Worm (Caenorhabditis elegans) whole organism, mixed stage, embryonic: ENCODE data around the gene Y73F8A.36.

ENCODE experiments used
- blmp-1 ChIP-seq: fragments of 150-350 bp; optimal IDR thresholded peaks from 2 replicates; lab custom pipeline; 2014; ENCODE audit warnings: missing biosample characterization, missing genetic modification characterization
- elt-3 ChIP-seq: fragments of 150-350 bp; optimal IDR thresholded peaks from 2 replicates; lab custom pipeline; 2014; ENCODE audit warnings: missing biosample characterization, missing genetic modification characterization
- lsy-2 ChIP-seq: fragments of 150-350 bp; optimal IDR thresholded peaks from 2 replicates; lab custom pipeline; 2014; ENCODE audit warnings: missing biosample characterization, missing genetic modification characterization
- mep-1 ChIP-seq: fragments of 150-350 bp; optimal IDR thresholded peaks from 2 replicates; lab custom pipeline; 2017; ENCODE audit warnings: missing biosample characterization, missing genetic modification reagents, missing genetic modification characterization, inconsistent platforms
- nhr-237 ChIP-seq: fragments of 150-350 bp; optimal IDR thresholded peaks from 2 replicates; lab custom pipeline; 2014; ENCODE audit warnings: missing biosample characterization, missing genetic modification characterization
- pha-4 ChIP-seq: fragments of 150-350 bp; optimal IDR thresholded peaks from 2 replicates; lab custom pipeline; 2018; ENCODE audit warnings: missing biosample characterization, missing genetic modification reagents, missing genetic modification characterization
- sem-2 ChIP-seq: fragments of 200-800 bp; sonication (Bioruptor generic); optimal IDR thresholded peaks from 2 replicates; lab custom pipeline; 2018; ENCODE audit warnings: mild to moderate bottlenecking, missing genetic modification characterization, missing compliant biosample characterization
- sptf-1 ChIP-seq: sonication (generic microtip); optimal IDR thresholded peaks from 2 replicates; lab custom pipeline; 2017; ENCODE audit warnings: mild to moderate bottlenecking, missing genetic modification characterization, moderate library complexity, missing compliant biosample characterization
- unc-62 ChIP-seq: fragments of 150-350 bp; optimal IDR thresholded peaks from 2 replicates; lab custom pipeline; 2014; ENCODE audit warnings: missing biosample characterization, missing genetic modification reagents, missing genetic modification characterization

ce11 chrIV:15275363-15275854, 29.7 kb downstream of the Y73F8A.36 start, which contains the start of gene ccg-1:
- TF ChIP-seq unc-62 (GFP tag; lab: Kevin White, UChicago) (no peak), sptf-1 (tag; lab: Kevin White, UChicago) (no peak), elt-3 (tag; lab: Kevin White, UChicago) (no peak), sem-2 (GFP tag; lab: Kevin White, UChicago) (no peak), lsy-2 (tag; lab: Kevin White, UChicago) (no peak), pha-4 (tag; lab: Kevin White, UChicago) (no peak), mep-1 (tag; lab: Kevin White, UChicago) (no peak), nhr-237 (tag; lab: Kevin White, UChicago) (no peak), blmp-1 (no peak)
